Worm (Caenorhabditis elegans) whole organism, mixed stage, embryonic: Measurements from ENCODE around the gene rop-1.

Source experiments
- flh-1 ChIP-seq: fragments of 200-800 bp; sonication (Bioruptor generic); optimal IDR thresholded peaks from 2 replicates; lab custom pipeline; 2018; ENCODE audit warnings: mild to moderate bottlenecking, missing genetic modification characterization, moderate library complexity, missing compliant biosample characterization
- unc-39 ChIP-seq: fragments of 150-350 bp; optimal IDR thresholded peaks from 2 replicates; lab custom pipeline; 2014; ENCODE audit warnings: missing biosample characterization, missing genetic modification characterization

ce11 chrV:10276038-10276437 is 21.2 kb upstream of the rop-1 start:
- no peak for TF ChIP-seq unc-39 (tag; lab: Kevin White, UChicago)
- no peak for TF ChIP-seq flh-1 (GFP tag; lab: Kevin White, UChicago)
